Fruit fly (Drosophila melanogaster) whole organism, embryonic: ENCODE measurements around the gene TTLL4A.
A peak's percentile ranks its signal among the peaks of the same experiment; 100 is the strongest.

ENCODE experiments used
- Ada2b ChIP-seq: fragments of 200-800 bp; sonication (Bioruptor generic); IDR thresholded peaks from 2 replicates; pipeline ENCODE4 v1.3.6; 2022; ENCODE audit warnings: missing biosample characterization, missing genetic modification characterization
- Bdp1 ChIP-seq: fragments of 200-800 bp; sonication (Bioruptor generic); optimal IDR thresholded peaks from 3 replicates; lab custom pipeline; 2016; ENCODE audit warnings: missing biosample characterization, missing genetic modification characterization
- CG10462 ChIP-seq: fragments of 200-800 bp; sonication (Bioruptor generic); optimal IDR thresholded peaks from 2 replicates; lab custom pipeline; 2016; ENCODE audit warnings: missing biosample characterization, missing genetic modification characterization
- CG10543 ChIP-seq: fragments of 200-800 bp; sonication (Bioruptor generic); optimal IDR thresholded peaks from 3 replicates; lab custom pipeline; 2017; ENCODE audit warnings: missing biosample characterization, mild to moderate bottlenecking, missing genetic modification characterization, moderate library complexity
- CG12155 ChIP-seq: fragments of 200-800 bp; sonication (Bioruptor generic); optimal IDR thresholded peaks from 3 replicates; lab custom pipeline; 2016; ENCODE audit warnings: missing biosample characterization, missing genetic modification characterization
- CG13424 ChIP-seq: fragments of 200-800 bp; sonication (Bioruptor generic); optimal IDR thresholded peaks from 2 replicates; lab custom pipeline; 2019; ENCODE audit warnings: missing biosample characterization, mild to moderate bottlenecking, missing genetic modification characterization, moderate library complexity
- CG16779 ChIP-seq: fragments of 200-800 bp; sonication (Bioruptor generic); IDR thresholded peaks from 2 replicates; pipeline ENCODE4 v1.3.6; 2022; ENCODE audit warnings: missing biosample characterization, missing genetic modification characterization
- CG16815 ChIP-seq: fragments of 200-800 bp; sonication (Bioruptor generic); optimal IDR thresholded peaks from 3 replicates; lab custom pipeline; 2017; ENCODE audit warnings: missing biosample characterization, mild to moderate bottlenecking, missing genetic modification characterization
- CG17829 ChIP-seq: fragments of 200-800 bp; optimal IDR thresholded peaks from 2 replicates; lab custom pipeline; 2019; ENCODE audit warnings: missing biosample characterization, mild to moderate bottlenecking, missing genetic modification characterization, moderate library complexity
- CG17912 ChIP-seq: fragments of 200-800 bp; sonication (Bioruptor generic); optimal IDR thresholded peaks from 2 replicates; lab custom pipeline; 2018; ENCODE audit warnings: missing biosample characterization, mild to moderate bottlenecking, missing genetic modification characterization
- CG30020 ChIP-seq: fragments of 200-800 bp; optimal IDR thresholded peaks from 2 replicates; lab custom pipeline; 2019; ENCODE audit warnings: missing biosample characterization, mild to moderate bottlenecking, missing genetic modification characterization, moderate library complexity
- CG32772 ChIP-seq: fragments of 200-800 bp; sonication (Bioruptor generic); IDR thresholded peaks from 2 replicates; pipeline ENCODE4 v1.3.6; 2022; ENCODE audit warnings: missing biosample characterization, missing genetic modification characterization
- CG33213 ChIP-seq: fragments of 200-800 bp; sonication (Bioruptor generic); optimal IDR thresholded peaks from 3 replicates; lab custom pipeline; 2016; ENCODE audit warnings: missing biosample characterization, missing genetic modification characterization
- CG3726 ChIP-seq: fragments of 200-800 bp; sonication (Bioruptor generic); IDR thresholded peaks from 3 replicates; pipeline ENCODE4, ENCODE4 v1.3.6; 2022; ENCODE audit warnings: missing biosample characterization, missing genetic modification characterization
- CG5953 ChIP-seq: fragments of 200-800 bp; sonication (Bioruptor generic); IDR thresholded peaks from 2 replicates; pipeline ENCODE4 v1.3.6; 2022; ENCODE audit warnings: missing biosample characterization, missing genetic modification characterization
- CG7839 ChIP-seq: fragments of 200-800 bp; sonication (Bioruptor generic); optimal IDR thresholded peaks from 3 replicates; lab custom pipeline; 2018; ENCODE audit warnings: missing biosample characterization, mild to moderate bottlenecking, missing genetic modification characterization, moderate library complexity
- CG8924 ChIP-seq: fragments of 200-800 bp; optimal IDR thresholded peaks from 3 replicates; lab custom pipeline; 2019; ENCODE audit warnings: missing biosample characterization, mild to moderate bottlenecking, missing genetic modification characterization, moderate library complexity
- GATAe ChIP-seq: fragments of 200-800 bp; sonication (Bioruptor generic); conservative IDR thresholded peaks from 2 replicates; pipeline ENCODE4 v1.3.6; 2022; ENCODE audit warnings: missing biosample characterization, missing genetic modification characterization
- H15 ChIP-seq: fragments of 200-800 bp; sonication (Bioruptor generic); IDR thresholded peaks from 3 replicates; pipeline ENCODE4 v1.3.6; 2022; ENCODE audit warnings: missing biosample characterization, missing genetic modification characterization
- HLHmδ ChIP-seq: fragments of 200-800 bp; sonication (Bioruptor generic); optimal IDR thresholded peaks from 2 replicates; lab custom pipeline; 2018; ENCODE audit warnings: missing biosample characterization, mild to moderate bottlenecking, missing genetic modification characterization, moderate library complexity
- Hr39 ChIP-seq: fragments of >200 bp; optimal IDR thresholded peaks from 2 replicates; lab custom pipeline; 2017
- Hsf ChIP-seq: fragments of 200-800 bp; sonication (Bioruptor generic); optimal IDR thresholded peaks from 3 replicates; lab custom pipeline; 2016; ENCODE audit warnings: missing biosample characterization, missing genetic modification characterization
- Lim3 ChIP-seq: fragments of 200-800 bp; sonication (Bioruptor generic); IDR thresholded peaks from 2 replicates; pipeline ENCODE4 v1.3.6; 2022; ENCODE audit warnings: missing biosample characterization, missing genetic modification characterization
- Mes4 ChIP-seq: fragments of 200-800 bp; sonication (Bioruptor generic); optimal IDR thresholded peaks from 2 replicates; lab custom pipeline; 2016; ENCODE audit warnings: missing biosample characterization, missing genetic modification characterization
- NC2α ChIP-seq: fragments of 200-800 bp; sonication (Bioruptor generic); optimal IDR thresholded peaks from 2 replicates; lab custom pipeline; 2016; ENCODE audit warnings: missing biosample characterization, missing genetic modification characterization
- Ptx1 ChIP-seq: fragments of 200-800 bp; sonication (Bioruptor generic); IDR thresholded peaks from 2 replicates; pipeline ENCODE4 v1.3.6; 2022; ENCODE audit warnings: missing biosample characterization, missing genetic modification characterization
- abd-A ChIP-seq: fragments of 200-800 bp; sonication (Bioruptor generic); optimal IDR thresholded peaks from 3 replicates; lab custom pipeline; 2019; ENCODE audit warnings: missing biosample characterization, mild to moderate bottlenecking, missing genetic modification characterization, moderate library complexity
- al ChIP-seq: fragments of 200-800 bp; sonication (Bioruptor generic); IDR thresholded peaks from 2 replicates; pipeline ENCODE4 v1.3.6; 2022; ENCODE audit warnings: missing biosample characterization, missing genetic modification characterization
- amos ChIP-seq: fragments of 200-800 bp; sonication (Bioruptor generic); IDR thresholded peaks from 2 replicates; pipeline ENCODE4 v1.3.6; 2022; ENCODE audit warnings: missing biosample characterization, missing genetic modification characterization; ENCODE audit not compliant: partially characterized antibody
- aop ChIP-seq: fragments of 200-800 bp; sonication (Bioruptor generic); IDR thresholded peaks from 2 replicates; pipeline ENCODE4 v1.3.6; 2022; ENCODE audit warnings: missing biosample characterization, missing genetic modification characterization
- ara ChIP-seq: fragments of 200-800 bp; sonication (Bioruptor generic); IDR thresholded peaks from 2 replicates; pipeline ENCODE4 v1.3.6; 2022; ENCODE audit warnings: missing biosample characterization, missing genetic modification characterization
- chinmo ChIP-seq: fragments of 200-800 bp; sonication (Bioruptor generic); IDR thresholded peaks from 4 replicates; pipeline ENCODE4 v1.3.6; 2022; ENCODE audit warnings: missing biosample characterization, missing genetic modification characterization; ENCODE audit not compliant: partially characterized antibody
- ci ChIP-seq: fragments of 200-800 bp; sonication (Bioruptor generic); IDR thresholded peaks from 3 replicates; pipeline ENCODE4 v1.3.6; 2022; ENCODE audit warnings: missing biosample characterization, missing genetic modification characterization
- danr ChIP-seq: fragments of 200-800 bp; sonication (Bioruptor generic); IDR thresholded peaks from 2 replicates; pipeline ENCODE4 v1.3.6; 2022; ENCODE audit warnings: missing biosample characterization, missing genetic modification characterization
- dmrt11E ChIP-seq: fragments of 200-800 bp; sonication (Bioruptor generic); optimal IDR thresholded peaks from 3 replicates; lab custom pipeline; 2018; ENCODE audit warnings: missing biosample characterization, mild to moderate bottlenecking, missing genetic modification characterization, moderate library complexity
- hth ChIP-seq: fragments of >200 bp; optimal IDR thresholded peaks from 2 replicates; lab custom pipeline; 2017; ENCODE audit warnings: inconsistent platforms
- kni ChIP-seq: fragments of 200-800 bp; sonication (Bioruptor generic); optimal IDR thresholded peaks from 3 replicates; lab custom pipeline; 2017; ENCODE audit warnings: mild to moderate bottlenecking, missing biosample characterization, missing genetic modification reagents, missing genetic modification characterization
- lilli ChIP-seq: fragments of 200-800 bp; sonication (Bioruptor generic); optimal IDR thresholded peaks from 3 replicates; lab custom pipeline; 2016; ENCODE audit warnings: missing biosample characterization, missing genetic modification characterization
- mirr ChIP-seq: fragments of 200-800 bp; sonication (Bioruptor generic); optimal IDR thresholded peaks from 3 replicates; lab custom pipeline; 2018; ENCODE audit warnings: missing biosample characterization, mild to moderate bottlenecking, missing genetic modification characterization
- oc ChIP-seq: fragments of 200-800 bp; sonication (Bioruptor generic); optimal IDR thresholded peaks from 2 replicates; lab custom pipeline; 2018; ENCODE audit warnings: missing biosample characterization, mild to moderate bottlenecking, missing genetic modification characterization, moderate library complexity
- org-1 ChIP-seq: fragments of 200-800 bp; sonication (Bioruptor generic); optimal IDR thresholded peaks from 2 replicates; lab custom pipeline; 2017; ENCODE audit warnings: missing biosample characterization, missing genetic modification characterization
- pb ChIP-seq: fragments of 200-800 bp; sonication (Bioruptor generic); optimal IDR thresholded peaks from 3 replicates; lab custom pipeline; 2016; ENCODE audit warnings: missing biosample characterization, missing genetic modification characterization
- repo ChIP-seq: fragments of 200-800 bp; sonication (Bioruptor generic); optimal IDR thresholded peaks from 2 replicates; lab custom pipeline; 2016; ENCODE audit warnings: missing biosample characterization, missing genetic modification characterization
- sens ChIP-seq: fragments of 200-800 bp; sonication (Bioruptor generic); peaks from one replicate; lab custom pipeline; 2016; ENCODE audit warnings: missing biosample characterization, missing genetic modification characterization
- sens-2 ChIP-seq: fragments of 200-800 bp; sonication (Bioruptor generic); IDR thresholded peaks from 2 replicates; pipeline ENCODE4 v1.3.6; 2022; ENCODE audit warnings: missing biosample characterization, missing genetic modification characterization
- sob ChIP-seq: fragments of 200-800 bp; sonication (Bioruptor generic); IDR thresholded peaks from 2 replicates; pipeline ENCODE4 v1.3.6; 2022; ENCODE audit warnings: missing biosample characterization, missing genetic modification characterization
- ssp ChIP-seq: fragments of 200-800 bp; sonication (Bioruptor generic); IDR thresholded peaks from 2 replicates; pipeline ENCODE4 v1.3.6; 2022; ENCODE audit warnings: missing biosample characterization, missing genetic modification characterization
- tna ChIP-seq: fragments of 200-800 bp; sonication (Bioruptor generic); IDR thresholded peaks from 2 replicates; pipeline ENCODE4 v1.3.6; 2022; ENCODE audit warnings: missing biosample characterization, missing genetic modification characterization; ENCODE audit not compliant: partially characterized antibody
- vvl ChIP-seq: fragments of 200-800 bp; sonication (Bioruptor generic); IDR thresholded peaks from 2 replicates; pipeline ENCODE4 v1.3.6; 2022; ENCODE audit warnings: missing biosample characterization, missing genetic modification characterization
- z ChIP-seq: fragments of 200-800 bp; sonication (Bioruptor generic); IDR thresholded peaks from 3 replicates; pipeline ENCODE4 v1.3.6; 2022; ENCODE audit warnings: missing biosample characterization, missing genetic modification characterization

Gene TTLL4A

dm6 chr2L:11037583-11038517 lies 48.6 kb downstream of the TTLL4A start (continued):
- TF ChIP-seq org-1 (GFP tag; lab: Kevin White, UChicago): peak; percentile 50
- TF ChIP-seq H15 (GFP tag; lab: Robert Waterston, UW): peak; percentile 16; the same call in 1 of the 3 replicates
- no peak for TF ChIP-seq Bdp1 (GFP tag; lab: Kevin White, UChicago)
- no peak for TF ChIP-seq oc (tag; lab: Kevin White, UChicago)
- no peak for TF ChIP-seq aop (GFP tag; lab: Robert Waterston, UW)
- TF ChIP-seq CG10543 (GFP tag; lab: Kevin White, UChicago): peak; percentile 47
- TF ChIP-seq Hsf: peak; percentile 61
- TF ChIP-seq CG17829 (tag; lab: Kevin White, UChicago): peak; percentile 23
- TF ChIP-seq CG7839 (tag; lab: Kevin White, UChicago): peak; percentile 66
- TF ChIP-seq sens: peak; percentile 95
- TF ChIP-seq CG3726 (GFP tag; lab: Robert Waterston, UW): no peak
- TF ChIP-seq kni (GFP tag; lab: Kevin White, UChicago): peak; percentile 95
- TF ChIP-seq CG5953 (GFP tag; lab: Robert Waterston, UW): no peak
- TF ChIP-seq GATAe (GFP tag; lab: Robert Waterston, UW): no peak
- TF ChIP-seq mirr (GFP tag; lab: Kevin White, UChicago): peak; percentile 35
- TF ChIP-seq Lim3 (GFP tag; lab: Robert Waterston, UW): no peak
- TF ChIP-seq repo (GFP tag; lab: Kevin White, UChicago): no peak
- 0 out of 4 replicates have a peak, but pooled peaks have one; percentile 9 for TF ChIP-seq chinmo (GFP tag; lab: Robert Waterston, UW)
- no peak for TF ChIP-seq danr (GFP tag; lab: Robert Waterston, UW)
- peak; percentile 69 for TF ChIP-seq CG8924
- TF ChIP-seq Ptx1 (GFP tag; lab: Robert Waterston, UW): peak; percentile 72
- TF ChIP-seq CG16815: peak; percentile 52
- peak; percentile 43 for TF ChIP-seq lilli (GFP tag; lab: Kevin White, UChicago)
- no peak for TF ChIP-seq amos (GFP tag; lab: Robert Waterston, UW)
- TF ChIP-seq CG17912 (GFP tag; lab: Kevin White, UChicago): no peak
- no peak for TF ChIP-seq sens-2 (GFP tag; lab: Robert Waterston, UW)
- TF ChIP-seq CG16779 (GFP tag; lab: Robert Waterston, UW): no peak
- TF ChIP-seq Hr39 (lab: Kevin White, UChicago): no peak
- TF ChIP-seq hth (lab: Kevin White, UChicago): no peak
- 0 out of 2 replicates have a peak, but pooled peaks have one; percentile 27 for TF ChIP-seq sob (GFP tag; lab: Robert Waterston, UW)
- peak; percentile 58 for TF ChIP-seq NC2α
- TF ChIP-seq z (GFP tag; lab: Robert Waterston, UW): peak; percentile 67; the same call in 2 of the 3 replicates
- TF ChIP-seq abd-A (tag; lab: Kevin White, UChicago): no peak
- 0 out of 2 replicates have a peak, but pooled peaks have one; percentile 7 for TF ChIP-seq al (GFP tag; lab: Robert Waterston, UW)
- peak; percentile 39 for TF ChIP-seq CG12155 (GFP tag; lab: Kevin White, UChicago)
- TF ChIP-seq pb: no peak
- no peak for TF ChIP-seq CG30020 (tag; lab: Kevin White, UChicago)
- TF ChIP-seq ssp (GFP tag; lab: Robert Waterston, UW): peak; percentile 46
- no peak for TF ChIP-seq CG33213 (GFP tag; lab: Kevin White, UChicago)
- TF ChIP-seq vvl (GFP tag; lab: Robert Waterston, UW): peak; percentile 45; the same call in 1 of the 2 replicates
- TF ChIP-seq Ada2b (GFP tag; lab: Robert Waterston, UW): no peak
- 0 out of 3 replicates have a peak, but pooled peaks have one; percentile 45 for TF ChIP-seq ci (GFP tag; lab: Robert Waterston, UW)
- TF ChIP-seq CG10462 (GFP tag; lab: Kevin White, UChicago): peak; percentile 37
- peak; percentile 63 for TF ChIP-seq CG13424 (tag; lab: Kevin White, UChicago)
- no peak for TF ChIP-seq tna (GFP tag; lab: Robert Waterston, UW)
- peak; percentile 62 for TF ChIP-seq Mes4 (GFP tag; lab: Kevin White, UChicago)
- TF ChIP-seq dmrt11E (tag; lab: Kevin White, UChicago): peak; percentile 73
- no peak; the same call in none of the 2 replicates for TF ChIP-seq CG32772 (GFP tag; lab: Robert Waterston, UW)
- no peak for TF ChIP-seq HLHmδ (GFP tag; lab: Kevin White, UChicago)
- no peak for TF ChIP-seq ara (GFP tag; lab: Robert Waterston, UW)
